Worm (Caenorhabditis elegans): ENCODE results near the gene C31B8.7.

DNA sequence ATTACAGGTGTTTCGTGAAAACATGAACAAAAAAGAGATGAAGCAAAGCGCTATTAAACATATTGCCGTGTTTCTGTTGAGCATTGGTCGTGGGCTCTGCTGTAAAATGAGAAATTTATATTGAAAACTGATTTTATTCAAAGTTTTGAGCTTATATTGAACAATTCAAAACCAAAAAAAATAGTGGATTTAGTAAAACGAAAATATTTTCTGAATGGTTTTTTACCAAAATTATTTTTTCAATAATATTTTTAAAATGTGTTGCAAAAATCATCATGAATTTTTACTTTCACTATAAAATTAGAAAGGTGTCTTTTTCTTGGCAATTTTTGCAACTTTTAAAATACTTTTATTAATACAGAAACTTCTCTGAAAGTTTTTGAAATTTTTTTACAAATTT, at the start of gene C31B8.7:
- TF ChIP-seq tab-1 (GFP tag; IDR thresholded peaks at IDR 0.05) (no peak), ztf-29 (GFP tag; IDR thresholded peaks at IDR 0.05) (no peak)

Measured in whole organism, midembryonic.